Worm (Caenorhabditis elegans): Measurements from ENCODE around the gene F46E10.3.

- TF ChIP-seq T22C8.4 (GFP tag; IDR thresholded peaks at IDR 0.05) (0 out of 2 replicates have a peak, but pooled peaks have one; percentile 12), tab-1 (GFP tag; IDR thresholded peaks at IDR 0.05) (no peak), cog-1 (tag; optimal IDR thresholded peaks at IDR 0.05) (no peak)
Observed at ce11 chrV:6488849-6489248, 29.2 kb upstream of the F46E10.3 start, which contains the start of gene lec-10.
